Worm (Caenorhabditis elegans) whole organism, midembryonic: Measurements from ENCODE around the gene F07E5.5.
"Not testable (repeated sequence)": the region's sequence is repeated elsewhere in the genome, so short reads cannot be mapped to it uniquely, and the experiment has no call there.

Experiments
- T22C8.4 ChIP-seq: fragments of 200-800 bp; sonication (Bioruptor generic); IDR thresholded peaks from 2 replicates; pipeline ENCODE4 v1.3.6; 2022; ENCODE audit warnings: missing genetic modification characterization, missing compliant biosample characterization
- cog-1 ChIP-seq: sonication (generic microtip); optimal IDR thresholded peaks from 2 replicates; lab custom pipeline; 2016; ENCODE audit warnings: missing genetic modification characterization, missing compliant biosample characterization
- flt-1 ChIP-seq: fragments of 200-800 bp; sonication (Bioruptor generic); IDR thresholded peaks from 2 replicates; pipeline ENCODE4 v1.3.6; 2022; ENCODE audit warnings: missing genetic modification characterization, missing compliant biosample characterization
- klf-2 ChIP-seq: fragments of 200-800 bp; sonication (Bioruptor generic); conservative IDR thresholded peaks from 2 replicates; pipeline ENCODE4 v1.3.6; 2022; ENCODE audit warnings: missing genetic modification reagents, missing genetic modification characterization, missing compliant biosample characterization
- med-1 ChIP-seq: sonication (generic microtip); optimal IDR thresholded peaks from 2 replicates; lab custom pipeline; 2017; ENCODE audit warnings: missing genetic modification characterization, mild to moderate bottlenecking, missing compliant biosample characterization, antibody characterized with exemption, missing genetic modification reagents; ENCODE audit not compliant: insufficient read depth
- ref-1 ChIP-seq: fragments of 200-800 bp; sonication (Bioruptor generic); conservative IDR thresholded peaks from 2 replicates; pipeline ENCODE4 v1.3.6; 2022; ENCODE audit warnings: missing genetic modification reagents, missing genetic modification characterization, missing compliant biosample characterization
- tab-1 ChIP-seq: fragments of 200-800 bp; sonication (Bioruptor generic); IDR thresholded peaks from 2 replicates; pipeline ENCODE4 v1.3.6; 2022; ENCODE audit warnings: missing genetic modification characterization, missing compliant biosample characterization
- ztf-23 ChIP-seq: fragments of 200-800 bp; sonication (Bioruptor generic); IDR thresholded peaks from 2 replicates; pipeline ENCODE4 v1.3.6; 2022; ENCODE audit warnings: missing genetic modification reagents, missing genetic modification characterization, missing compliant biosample characterization
- ztf-29 ChIP-seq: fragments of 200-800 bp; sonication (Bioruptor generic); IDR thresholded peaks from 2 replicates; pipeline ENCODE4 v1.3.6; 2022; ENCODE audit warnings: missing genetic modification reagents, missing genetic modification characterization, missing compliant biosample characterization

The F07E5.5 gene

DNA sequence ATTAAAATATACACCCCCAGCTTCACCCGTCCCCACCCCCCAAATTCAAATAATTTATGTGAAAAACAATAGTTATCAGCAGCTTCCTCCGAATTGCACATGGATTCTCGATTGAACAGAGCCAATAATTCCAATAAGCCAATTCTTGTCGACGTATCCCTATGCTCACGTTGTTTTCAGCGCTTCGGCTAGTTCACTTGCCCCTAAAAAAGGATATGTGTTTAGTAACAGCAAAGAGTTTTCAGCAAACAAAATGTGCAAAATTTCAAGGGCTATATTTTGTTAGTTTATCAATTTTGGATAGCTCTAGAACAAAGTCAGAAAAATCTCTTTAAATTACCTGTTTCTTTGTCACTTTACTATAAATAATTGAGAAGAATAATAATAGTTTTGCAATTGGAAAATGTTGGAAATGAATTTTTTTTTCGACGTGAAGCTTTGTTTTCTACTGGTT is 24.9 kb upstream of the F07E5.5 start, which contains the start of the genes T16A1.5 and fbxc-49:
Gene T16A1.5, minus strand, starts transcription at position 101 of the 454 bp plus-strand sequence.
Gene fbxc-49, plus strand, starts transcription at position 404 of the 454 bp plus-strand sequence.
- TF ChIP-seq ref-1 (GFP tag; lab: Robert Waterston, UW), result no peak
- TF ChIP-seq tab-1 (GFP tag; lab: Robert Waterston, UW), result no peak
- no peak for TF ChIP-seq med-1 (GFP tag; lab: Kevin White, UChicago)
- TF ChIP-seq klf-2 (GFP tag; lab: Robert Waterston, UW), result no peak
- no peak for TF ChIP-seq cog-1 (tag; lab: Kevin White, UChicago)
- no peak for TF ChIP-seq ztf-23
- TF ChIP-seq flt-1 (GFP tag; lab: Robert Waterston, UW), result no peak
- no peak for TF ChIP-seq ztf-29

DNA sequence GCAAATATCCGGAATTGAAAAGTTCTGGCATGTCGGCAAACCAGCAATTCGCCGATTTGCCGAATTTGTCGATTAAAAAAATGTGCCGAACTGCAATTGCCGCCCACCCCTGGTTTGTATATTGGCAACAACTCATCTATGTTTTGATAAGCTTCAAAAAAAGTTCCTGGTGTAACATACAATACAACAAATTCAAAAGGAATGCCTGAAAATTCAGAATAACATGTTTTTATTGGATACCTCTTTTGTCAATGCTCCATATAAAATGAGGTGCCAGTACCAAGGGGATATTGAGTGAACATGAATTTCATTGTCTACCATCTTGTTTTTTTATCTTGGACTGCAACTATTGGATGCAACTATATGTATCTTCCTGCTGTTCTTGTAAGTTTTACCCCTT is 22.4 kb upstream of the F07E5.5 start, which contains the start of gene T16A1.4:
Gene T16A1.4, plus strand, starts transcription at position 301 of the 400 bp plus-strand sequence.
- no peak for TF ChIP-seq med-1 (GFP tag; lab: Kevin White, UChicago)
- no peak for TF ChIP-seq ztf-29
- TF ChIP-seq T22C8.4 (GFP tag; lab: Robert Waterston, UW), result no peak
- no peak for TF ChIP-seq klf-2 (GFP tag; lab: Robert Waterston, UW)
- no peak for TF ChIP-seq cog-1 (tag; lab: Kevin White, UChicago)

ce11 chrII:2080425-2080824 is 21.6 kb upstream of the F07E5.5 start, which contains the start of gene F07E5.9:
Gene F07E5.9 (minus strand): TSS chrII:2080525.
- no peak for TF ChIP-seq flt-1 (GFP tag; lab: Robert Waterston, UW)
- no peak for TF ChIP-seq med-1 (GFP tag; lab: Kevin White, UChicago)
- TF ChIP-seq klf-2 (GFP tag; lab: Robert Waterston, UW), result no peak

- no peak for TF ChIP-seq tab-1 (GFP tag; lab: Robert Waterston, UW)
- no peak for TF ChIP-seq ztf-23
- TF ChIP-seq ztf-29, result no peak
- TF ChIP-seq T22C8.4 (GFP tag; lab: Robert Waterston, UW), result no peak
- no peak for TF ChIP-seq med-1 (GFP tag; lab: Kevin White, UChicago)
- no peak for TF ChIP-seq ref-1 (GFP tag; lab: Robert Waterston, UW)
- no peak for TF ChIP-seq cog-1 (tag; lab: Kevin White, UChicago)
- no peak for TF ChIP-seq flt-1 (GFP tag; lab: Robert Waterston, UW)
- no peak for TF ChIP-seq klf-2 (GFP tag; lab: Robert Waterston, UW)
Measured at ce11 chrII:2076467-2076866, 17.6 kb upstream of the F07E5.5 start.

ce11 chrII:2075513-2075912 is 16.6 kb upstream of the F07E5.5 start, which contains the start of gene F07E5.8:
Gene F07E5.8 (minus strand): TSS chrII:2075613.
- no peak for TF ChIP-seq ztf-23

ce11 chrII:2071429-2071828 is 12.6 kb upstream of the F07E5.5 start, which contains the start of gene F07E5.7:
Gene F07E5.7 (minus strand): TSS chrII:2071529.
- TF ChIP-seq flt-1 (GFP tag; lab: Robert Waterston, UW) (no peak), tab-1 (GFP tag; lab: Robert Waterston, UW) (no peak), klf-2 (GFP tag; lab: Robert Waterston, UW) (no peak), ztf-23 (no peak), T22C8.4 (GFP tag; lab: Robert Waterston, UW) (no peak), ref-1 (GFP tag; lab: Robert Waterston, UW) (no peak), med-1 (GFP tag; lab: Kevin White, UChicago) (no peak)

ce11 chrII:2067451-2068021 is 8.7 kb upstream of the F07E5.5 start, which contains the start of gene F07E5.12:
Gene F07E5.12 (plus strand): TSS chrII:2067971.
- TF ChIP-seq T22C8.4 (GFP tag; lab: Robert Waterston, UW); flt-1 (GFP tag; lab: Robert Waterston, UW); ztf-23: not testable (repeated sequence)

- TF ChIP-seq ref-1 (GFP tag; lab: Robert Waterston, UW), result no peak
- TF ChIP-seq T22C8.4 (GFP tag; lab: Robert Waterston, UW), result no peak
- TF ChIP-seq flt-1 (GFP tag; lab: Robert Waterston, UW), result no peak
- TF ChIP-seq ztf-23, result no peak
- no peak for TF ChIP-seq cog-1 (tag; lab: Kevin White, UChicago)
- no peak for TF ChIP-seq tab-1 (GFP tag; lab: Robert Waterston, UW)
- TF ChIP-seq ztf-29, result no peak
- TF ChIP-seq med-1 (GFP tag; lab: Kevin White, UChicago), result no peak
- no peak for TF ChIP-seq klf-2 (GFP tag; lab: Robert Waterston, UW)
Measured at ce11 chrII:2064497-2064896, 5.6 kb upstream of the F07E5.5 start, which contains the start of gene fbxb-6. Gene fbxb-6 (plus strand): TSS chrII:2064797.

ce11 chrII:2063989-2064388 is 5.1 kb upstream of the F07E5.5 start, which contains the start of gene F07E5.13:
Gene F07E5.13 (minus strand): TSS chrII:2064089.
- TF ChIP-seq flt-1 (GFP tag; lab: Robert Waterston, UW) (no peak), ref-1 (GFP tag; lab: Robert Waterston, UW) (no peak), T22C8.4 (GFP tag; lab: Robert Waterston, UW) (no peak), ztf-29 (no peak), klf-2 (GFP tag; lab: Robert Waterston, UW) (no peak), tab-1 (GFP tag; lab: Robert Waterston, UW) (no peak), cog-1 (tag; lab: Kevin White, UChicago) (no peak), med-1 (GFP tag; lab: Kevin White, UChicago) (no peak), ztf-23 (no peak)

ce11 chrII:2051372-2051771 is 7.5 kb downstream of the F07E5.5 start, which contains the start of gene fbxb-35:
Gene fbxb-35 (plus strand): TSS chrII:2051672.
- TF ChIP-seq klf-2 (GFP tag; lab: Robert Waterston, UW) (no peak), ztf-23 (no peak), tab-1 (GFP tag; lab: Robert Waterston, UW) (no peak), cog-1 (tag; lab: Kevin White, UChicago) (no peak), ztf-29 (no peak), med-1 (GFP tag; lab: Kevin White, UChicago) (no peak), ref-1 (GFP tag; lab: Robert Waterston, UW) (no peak), T22C8.4 (GFP tag; lab: Robert Waterston, UW) (no peak), flt-1 (GFP tag; lab: Robert Waterston, UW) (no peak)
